Fruit fly (Drosophila melanogaster): ENCODE data around the gene Ho.

dm6 chr3R:11657786-11658193, 21.8 kb upstream of the Ho start:
- TF ChIP-seq CG8478 (optimal IDR thresholded peaks at IDR 0.05) (no peak), CTCF (optimal IDR thresholded peaks at IDR 0.05) (no peak)
